Worm (Caenorhabditis elegans): ENCODE measurements around the gene H03G16.7.

- TF ChIP-seq dao-5 (tag; optimal IDR thresholded peaks at IDR 0.05) = no peak
- no peak for TF ChIP-seq him-1 (tag; optimal IDR thresholded peaks at IDR 0.05)
- TF ChIP-seq W03F9.2 (tag; optimal IDR thresholded peaks at IDR 0.05) = no peak
Observed at ce11 chrX:15013941-15014453, 41.8 kb downstream of the H03G16.7 start.

Measured in whole organism, L4/young adult.